Worm (Caenorhabditis elegans) whole organism, L4 larva: ENCODE measurements around the gene glt-5.

Experiments
- ZK546.5 ChIP-seq, 2 experiments: sonication (generic microtip); optimal IDR thresholded peaks; 2 replicates each; lab custom pipeline; 2017; ENCODE audit warnings: missing biosample characterization in 2 of 2, missing genetic modification characterization in 2 of 2
- ces-1 ChIP-seq: fragments of 150-350 bp; sonication (generic microtip); optimal IDR thresholded peaks from 4 replicates; lab custom pipeline; 2014; ENCODE audit warnings: missing biosample characterization, missing genetic modification reagents, missing genetic modification characterization
- hmg-1.1 ChIP-seq: fragments of 200-800 bp; sonication (Bioruptor generic); IDR thresholded peaks from 2 replicates; pipeline ENCODE4 v1.3.6; 2022; ENCODE audit warnings: missing genetic modification reagents, missing genetic modification characterization, missing compliant biosample characterization
- lin-39 ChIP-seq: fragments of 150-350 bp; optimal IDR thresholded peaks from 2 replicates; lab custom pipeline; 2014; ENCODE audit warnings: missing biosample characterization, missing genetic modification reagents, missing genetic modification characterization
- nhr-76 ChIP-seq: fragments of 150-350 bp; optimal IDR thresholded peaks from 2 replicates; lab custom pipeline; 2014; ENCODE audit warnings: missing biosample characterization, missing genetic modification characterization
- skn-1 ChIP-seq: fragments of 150-350 bp; optimal IDR thresholded peaks from 2 replicates; lab custom pipeline; 2014; ENCODE audit warnings: missing biosample characterization, missing genetic modification characterization
- snpc-4 ChIP-seq: fragments of 150-350 bp; optimal IDR thresholded peaks from 2 replicates; lab custom pipeline; 2014; ENCODE audit warnings: missing biosample characterization, missing genetic modification characterization

ce11 chrII:9665577-9665976, 43.1 kb downstream of the glt-5 start, which contains the start of gene ZK1320.5:
- TF ChIP-seq hmg-1.1 (GFP tag; lab: Robert Waterston, UW) (no peak), ZK546.5 (tag; optimal IDR thresholded peaks at IDR 0.05; lab: Kevin White, UChicago) (no peak), ces-1 (GFP tag; lab: Kevin White, UChicago) (no peak), skn-1 (no peak), lin-39 (tag; lab: Kevin White, UChicago) (no peak), nhr-76 (tag; lab: Kevin White, UChicago) (no peak), snpc-4 (no peak)
